Worm (Caenorhabditis elegans) whole organism, L1 larva: ENCODE data around the gene R10E4.7.

Experiments used
- ces-1 ChIP-seq: fragments of 150-350 bp; optimal IDR thresholded peaks from 2 replicates; lab custom pipeline; 2014; ENCODE audit warnings: missing biosample characterization, missing genetic modification reagents, missing genetic modification characterization
- fkh-8 ChIP-seq: sonication (generic microtip); optimal IDR thresholded peaks from 2 replicates; lab custom pipeline; 2016; ENCODE audit warnings: mild to moderate bottlenecking, missing genetic modification characterization, missing compliant biosample characterization
- nhr-28 ChIP-seq: fragments of 150-350 bp; optimal IDR thresholded peaks from 2 replicates; lab custom pipeline; 2014; ENCODE audit warnings: missing biosample characterization, missing genetic modification characterization
- nhr-76 ChIP-seq: sonication (generic microtip); optimal IDR thresholded peaks from 2 replicates; lab custom pipeline; 2017; ENCODE audit warnings: missing biosample characterization, missing genetic modification characterization
- skn-1 ChIP-seq: fragments of 150-350 bp; optimal IDR thresholded peaks from 2 replicates; lab custom pipeline; 2014; ENCODE audit warnings: missing biosample characterization, missing genetic modification characterization
- sup-37 ChIP-seq: fragments of 200-800 bp; sonication (Bioruptor generic); optimal IDR thresholded peaks from 2 replicates; lab custom pipeline; 2018; ENCODE audit warnings: mild to moderate bottlenecking, missing genetic modification characterization, missing compliant biosample characterization
- unc-130 ChIP-seq: fragments of 150-350 bp; optimal IDR thresholded peaks from 2 replicates; lab custom pipeline; 2017; ENCODE audit warnings: missing biosample characterization, missing genetic modification characterization, inconsistent platforms
- unc-86 ChIP-seq: sonication (generic microtip); optimal IDR thresholded peaks from 2 replicates; lab custom pipeline; 2016; ENCODE audit warnings: missing genetic modification characterization, missing compliant biosample characterization
- ztf-11 ChIP-seq, 2 experiments: sonication (generic microtip); optimal IDR thresholded peaks; 2 replicates each; lab custom pipeline; 2016 to 2017; ENCODE audit warnings: missing genetic modification characterization in 2 of 2, missing biosample characterization in 1 of 2, missing compliant biosample characterization in 1 of 2
- ztf-4 ChIP-seq: fragments of 150-350 bp; optimal IDR thresholded peaks from 2 replicates; lab custom pipeline; 2014; ENCODE audit warnings: missing biosample characterization, missing genetic modification characterization

- TF ChIP-seq unc-86 (tag; lab: Kevin White, UChicago) (no peak), nhr-28 (tag; lab: Kevin White, UChicago) (no peak), sup-37 (GFP tag; lab: Kevin White, UChicago) (no peak), ztf-11 (tag; optimal IDR thresholded peaks at IDR 0.05; lab: Kevin White, UChicago) (no peak), nhr-76 (tag; lab: Kevin White, UChicago) (no peak), fkh-8 (tag; lab: Kevin White, UChicago) (no peak), ztf-4 (tag; lab: Kevin White, UChicago) (no peak), ces-1 (GFP tag; lab: Kevin White, UChicago) (no peak), skn-1 (tag; lab: Kevin White, UChicago) (no peak), unc-130 (tag; lab: Kevin White, UChicago) (no peak)
Measured at ce11 chrIII:4330984-4331383, 36.4 kb downstream of the R10E4.7 start, which contains the start of gene gly-6.
